Worm (Caenorhabditis elegans) whole organism, L1 larva: ENCODE results near the gene R13A1.3.

Source experiments
- lin-13 ChIP-seq: fragments of 150-350 bp; optimal IDR thresholded peaks from 2 replicates; lab custom pipeline; 2014; ENCODE audit warnings: missing biosample characterization, missing genetic modification reagents, missing genetic modification characterization
- ztf-11 ChIP-seq, 2 experiments: sonication (generic microtip); optimal IDR thresholded peaks; 2 replicates each; lab custom pipeline; 2016 to 2017; ENCODE audit warnings: missing genetic modification characterization in 2 of 2, missing biosample characterization in 1 of 2, missing compliant biosample characterization in 1 of 2

DNA sequence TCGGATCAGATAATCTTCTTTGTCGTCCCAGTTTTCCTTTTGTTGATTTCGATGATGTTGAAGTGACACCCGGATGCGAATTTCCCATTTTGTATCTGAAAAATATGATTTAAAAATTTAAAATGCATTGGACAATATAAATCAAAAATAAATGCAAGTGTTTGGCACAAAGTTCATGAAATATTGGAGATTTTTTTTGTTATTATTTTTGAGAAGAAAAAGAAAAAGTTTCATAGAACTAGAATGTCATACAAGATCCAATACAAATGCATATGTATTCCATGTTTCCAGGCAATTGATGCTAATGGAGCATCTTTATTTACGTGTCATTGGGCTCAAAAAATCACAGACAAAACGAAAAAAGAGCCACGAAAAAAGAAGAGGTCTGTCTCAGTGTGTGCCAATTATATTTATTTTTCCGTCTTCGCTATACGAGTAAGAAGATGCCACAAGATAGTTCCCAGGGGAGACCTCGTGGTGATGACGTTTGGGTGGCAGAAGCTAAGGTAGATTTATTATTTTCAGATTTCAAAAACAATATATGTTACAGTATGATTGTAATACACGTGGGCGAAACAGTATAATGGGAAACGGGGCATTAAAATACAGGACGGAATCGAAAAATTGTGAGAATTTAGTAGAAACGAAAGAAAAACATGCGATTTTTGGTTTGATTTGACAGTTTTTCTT is 15.7 kb downstream of the R13A1.3 start, which contains the start of the genes glb-23 and R13A1.1:
- no peak for TF ChIP-seq ztf-11 (tag; optimal IDR thresholded peaks at IDR 0.05; lab: Kevin White, UChicago)
- no peak for TF ChIP-seq lin-13 (GFP tag; lab: Kevin White, UChicago)
